Worm (Caenorhabditis elegans) whole organism, L3 larva: ENCODE measurements around the gene col-142.

ENCODE experiments used
- ceh-82 ChIP-seq: fragments of 150-350 bp; optimal IDR thresholded peaks from 2 replicates; lab custom pipeline; 2014; ENCODE audit warnings: missing biosample characterization, missing genetic modification characterization
- fkh-10 ChIP-seq: sonication (generic microtip); optimal IDR thresholded peaks from 2 replicates; lab custom pipeline; 2017; ENCODE audit warnings: missing biosample characterization, missing genetic modification reagents, missing genetic modification characterization
- lin-15B ChIP-seq: fragments of 150-350 bp; optimal IDR thresholded peaks from 2 replicates; lab custom pipeline; 2014; ENCODE audit warnings: missing biosample characterization, missing genetic modification characterization
- nfya-1 ChIP-seq: sonication (generic microtip); optimal IDR thresholded peaks from 2 replicates; lab custom pipeline; 2017; ENCODE audit warnings: missing genetic modification characterization, mild to moderate bottlenecking, missing compliant biosample characterization, antibody characterized with exemption, moderate library complexity; ENCODE audit not compliant: insufficient read depth
- nhr-11 ChIP-seq: fragments of 150-350 bp; optimal IDR thresholded peaks from 2 replicates; lab custom pipeline; 2014; ENCODE audit warnings: missing biosample characterization, missing genetic modification characterization
- nhr-25 ChIP-seq: sonication (generic microtip); optimal IDR thresholded peaks from 2 replicates; lab custom pipeline; 2017; ENCODE audit warnings: missing biosample characterization, missing genetic modification characterization
- nhr-43 ChIP-seq: sonication (generic microtip); optimal IDR thresholded peaks from 2 replicates; lab custom pipeline; 2016; ENCODE audit warnings: mild to moderate bottlenecking, missing genetic modification characterization, missing compliant biosample characterization; ENCODE audit not compliant: poor library complexity, severe bottlenecking
- nhr-76 ChIP-seq: fragments of 150-350 bp; sonication (generic microtip); optimal IDR thresholded peaks from 5 replicates; lab custom pipeline; 2014; ENCODE audit warnings: missing biosample characterization, missing genetic modification characterization
- pha-4 ChIP-seq: fragments of 150-350 bp; optimal IDR thresholded peaks from 2 replicates; lab custom pipeline; 2014; ENCODE audit warnings: missing biosample characterization, missing genetic modification reagents, missing genetic modification characterization
- skn-1 ChIP-seq: fragments of 150-350 bp; optimal IDR thresholded peaks from 2 replicates; lab custom pipeline; 2014; ENCODE audit warnings: missing biosample characterization, missing genetic modification characterization
- snpc-4 ChIP-seq: fragments of 150-350 bp; optimal IDR thresholded peaks from 2 replicates; lab custom pipeline; 2014; ENCODE audit warnings: missing biosample characterization, missing genetic modification characterization
- zag-1 ChIP-seq: fragments of 150-350 bp; optimal IDR thresholded peaks from 2 replicates; lab custom pipeline; 2014; ENCODE audit warnings: missing biosample characterization, missing genetic modification characterization
- ztf-11 ChIP-seq: fragments of 150-350 bp; optimal IDR thresholded peaks from 2 replicates; lab custom pipeline; 2014; ENCODE audit warnings: missing biosample characterization, missing genetic modification characterization
- ztf-4 ChIP-seq: fragments of 150-350 bp; optimal IDR thresholded peaks from 2 replicates; lab custom pipeline; 2014; ENCODE audit warnings: missing biosample characterization, missing genetic modification characterization

DNA sequence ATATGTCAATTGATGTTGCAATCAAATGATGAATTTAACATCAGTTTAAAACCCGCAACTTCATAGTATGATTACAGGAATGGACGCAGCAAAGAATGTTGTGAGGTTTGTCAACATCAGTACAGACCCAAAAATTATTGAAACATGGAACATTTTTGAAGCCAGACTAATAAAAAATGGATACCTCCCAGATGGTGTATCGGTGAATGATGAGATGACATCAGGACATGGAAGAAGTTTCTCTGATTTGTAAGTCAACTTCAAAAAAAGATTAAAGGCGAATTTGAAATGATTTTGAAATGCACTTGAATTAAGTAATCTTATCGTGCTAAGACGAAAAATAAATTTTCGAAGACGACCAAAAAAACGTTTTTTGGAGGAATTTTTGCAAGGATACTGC lies 17.1 kb upstream of the col-142 start:
- TF ChIP-seq nhr-76 (tag; lab: Kevin White, UChicago) (no peak), nhr-11 (tag; lab: Kevin White, UChicago) (no peak), nfya-1 (tag; lab: Kevin White, UChicago) (no peak), skn-1 (no peak), zag-1 (tag; lab: Kevin White, UChicago) (no peak), ztf-11 (tag; lab: Kevin White, UChicago) (no peak), nhr-25 (tag; lab: Kevin White, UChicago) (no peak), ztf-4 (tag; lab: Kevin White, UChicago) (no peak), snpc-4 (tag; lab: Kevin White, UChicago) (no peak), ceh-82 (tag; lab: Kevin White, UChicago) (no peak), pha-4 (tag; lab: Kevin White, UChicago) (no peak), fkh-10 (GFP tag; lab: Kevin White, UChicago) (no peak), nhr-43 (tag; lab: Kevin White, UChicago) (no peak), lin-15B (tag; lab: Kevin White, UChicago) (no peak)
